Worm (Caenorhabditis elegans) whole organism, early embryonic: ENCODE measurements around the gene srxa-19.

Experiments used
- B0310.2 ChIP-seq: sonication (generic microtip); optimal IDR thresholded peaks from 2 replicates; lab custom pipeline; 2016; ENCODE audit warnings: mild to moderate bottlenecking, missing genetic modification characterization, missing compliant biosample characterization
- F13C5.2 ChIP-seq: sonication (generic microtip); optimal IDR thresholded peaks from 2 replicates; lab custom pipeline; 2017; ENCODE audit warnings: mild to moderate bottlenecking, missing genetic modification characterization, inconsistent platforms, missing compliant biosample characterization
- aly-1 ChIP-seq: sonication (generic microtip); optimal IDR thresholded peaks from 2 replicates; lab custom pipeline; 2016; ENCODE audit warnings: missing genetic modification characterization, missing compliant biosample characterization
- ama-1 ChIP-seq: fragments of 150-350 bp; optimal IDR thresholded peaks from 2 replicates; lab custom pipeline; 2014
- ceh-13 ChIP-seq: fragments of 200-800 bp; sonication (Bioruptor generic); optimal IDR thresholded peaks from 2 replicates; lab custom pipeline; 2018; ENCODE audit warnings: mild to moderate bottlenecking, missing genetic modification characterization, missing compliant biosample characterization
- ceh-36 ChIP-seq: sonication (generic microtip); optimal IDR thresholded peaks from 2 replicates; lab custom pipeline; 2016; ENCODE audit warnings: missing genetic modification characterization, inconsistent platforms, missing compliant biosample characterization
- ets-7 ChIP-seq: sonication (generic microtip); optimal IDR thresholded peaks from 2 replicates; lab custom pipeline; 2016; ENCODE audit warnings: missing genotype, missing genetic modification characterization, missing compliant biosample characterization
- flt-1 ChIP-seq: fragments of 200-800 bp; sonication (Bioruptor generic); IDR thresholded peaks from 2 replicates; pipeline ENCODE4 v1.3.6; 2022; ENCODE audit warnings: missing genetic modification characterization, missing compliant biosample characterization
- hmbx-1 ChIP-seq: sonication (generic microtip); optimal IDR thresholded peaks from 2 replicates; lab custom pipeline; 2016; ENCODE audit warnings: mild to moderate bottlenecking, missing genetic modification characterization, missing compliant biosample characterization
- hmg-4 ChIP-seq: fragments of 200-800 bp; sonication (Bioruptor generic); optimal IDR thresholded peaks from 2 replicates; lab custom pipeline; 2018; ENCODE audit warnings: mild to moderate bottlenecking, missing genetic modification characterization, missing compliant biosample characterization
- hnd-1 ChIP-seq: sonication (generic microtip); optimal IDR thresholded peaks from 2 replicates; lab custom pipeline; 2016; ENCODE audit warnings: missing genetic modification characterization, missing compliant biosample characterization
- pes-1 ChIP-seq: fragments of 200-800 bp; sonication (Bioruptor generic); IDR thresholded peaks from 2 replicates; pipeline ENCODE4 v1.3.6; 2022; ENCODE audit warnings: missing genetic modification reagents, missing genetic modification characterization, missing compliant biosample characterization
- scrt-1 ChIP-seq: fragments of 200-800 bp; sonication (Bioruptor generic); IDR thresholded peaks from 2 replicates; pipeline ENCODE4 v1.3.6; 2022; ENCODE audit warnings: missing genetic modification characterization, missing compliant biosample characterization
- sea-1 ChIP-seq: fragments of 200-800 bp; sonication (Bioruptor generic); conservative IDR thresholded peaks from 2 replicates; pipeline ENCODE4 v1.3.6; 2022; ENCODE audit warnings: missing genetic modification characterization, missing compliant biosample characterization
- tbx-11 ChIP-seq: fragments of 200-800 bp; sonication (Bioruptor generic); IDR thresholded peaks from 2 replicates; pipeline ENCODE4 v1.3.6; 2022; ENCODE audit warnings: missing genetic modification characterization, missing compliant biosample characterization
- tbx-37 ChIP-seq: fragments of 200-800 bp; sonication (Bioruptor generic); conservative IDR thresholded peaks from 2 replicates; pipeline ENCODE4 v1.3.6; 2022; ENCODE audit warnings: missing genetic modification reagents, missing genetic modification characterization, missing compliant biosample characterization
- tra-4 ChIP-seq: sonication (generic microtip); optimal IDR thresholded peaks from 2 replicates; lab custom pipeline; 2017; ENCODE audit warnings: missing genetic modification characterization, missing compliant biosample characterization

Gene srxa-19

DNA sequence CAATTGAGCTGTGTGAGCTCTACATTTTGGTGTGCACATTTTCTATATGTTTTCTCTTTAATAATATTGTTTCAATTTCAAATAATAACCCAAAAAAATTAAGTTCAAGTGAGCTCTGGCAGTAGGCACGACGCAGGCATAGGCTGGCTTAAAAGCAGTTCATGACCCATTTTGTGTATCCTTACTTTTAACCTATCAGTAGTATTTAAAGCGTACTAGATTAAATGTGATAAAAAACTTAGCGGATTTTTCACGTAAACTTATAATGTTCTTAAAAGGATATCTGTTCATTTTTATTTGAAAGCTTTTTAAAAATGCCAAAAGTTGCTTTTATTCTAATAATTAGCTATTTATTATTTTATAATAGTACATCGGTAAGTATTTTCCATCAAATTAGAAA, 754 bp upstream of the srxa-19 start, which contains the start of gene C08B6.6:
Gene C08B6.6, plus strand, starts transcription at position 301 of the 400 bp plus-strand sequence.
- no peak for TF ChIP-seq scrt-1 (GFP tag; lab: Robert Waterston, UW)
- TF ChIP-seq flt-1 (GFP tag; lab: Robert Waterston, UW), result no peak
- TF ChIP-seq tra-4, result no peak
- no peak for TF ChIP-seq tbx-37 (GFP tag; lab: Robert Waterston, UW)
- TF ChIP-seq tbx-11 (GFP tag; lab: Robert Waterston, UW), result no peak
- no peak for TF ChIP-seq ceh-36 (tag; lab: Kevin White, UChicago)
- no peak for TF ChIP-seq pes-1 (GFP tag; lab: Robert Waterston, UW)
- no peak for TF ChIP-seq ama-1 (lab: Kevin White, UChicago)
- no peak for TF ChIP-seq ceh-13 (GFP tag; lab: Kevin White, UChicago)
- TF ChIP-seq hmg-4 (GFP tag; lab: Kevin White, UChicago), result no peak
- TF ChIP-seq sea-1 (GFP tag; lab: Robert Waterston, UW), result no peak
- no peak for TF ChIP-seq B0310.2 (tag; lab: Kevin White, UChicago)
- no peak for TF ChIP-seq aly-1 (tag; lab: Kevin White, UChicago)
- no peak for TF ChIP-seq hnd-1 (tag; lab: Kevin White, UChicago)
- TF ChIP-seq F13C5.2, result no peak
- no peak for TF ChIP-seq hmbx-1 (tag; lab: Kevin White, UChicago)
- no peak for TF ChIP-seq ets-7 (tag; lab: Kevin White, UChicago)

DNA sequence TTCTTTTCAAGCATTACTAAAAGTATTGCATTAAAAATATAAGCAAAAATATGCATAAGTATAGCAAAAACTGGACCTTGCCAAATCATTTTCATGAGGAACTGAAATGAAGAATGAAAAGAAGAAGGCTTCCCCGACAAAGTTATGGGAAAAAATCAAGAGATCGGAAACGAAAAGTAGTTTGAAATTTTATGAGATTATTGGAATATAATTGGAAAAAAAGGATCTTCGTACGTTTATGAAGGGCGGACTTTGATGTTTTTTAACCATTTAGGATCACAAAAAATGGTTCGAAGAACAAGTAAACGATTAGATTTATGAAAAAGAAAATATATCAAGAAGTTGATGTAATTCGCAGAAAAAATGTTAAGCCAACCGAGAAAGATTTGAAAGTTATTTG, 1.7 kb downstream of the srxa-19 start, which contains the start of gene srxa-18:
Gene srxa-18, minus strand, starts transcription at position 100 of the 400 bp plus-strand sequence.
- TF ChIP-seq pes-1 (GFP tag; lab: Robert Waterston, UW), result no peak

- TF ChIP-seq tbx-37 (GFP tag; lab: Robert Waterston, UW), result no peak
- no peak for TF ChIP-seq hmbx-1 (tag; lab: Kevin White, UChicago)
- TF ChIP-seq pes-1 (GFP tag; lab: Robert Waterston, UW), result no peak
- no peak for TF ChIP-seq scrt-1 (GFP tag; lab: Robert Waterston, UW)
- TF ChIP-seq hmg-4 (GFP tag; lab: Kevin White, UChicago), result no peak
Measured at ce11 chrV:10117465-10117864, 5.1 kb downstream of the srxa-19 start, which contains the start of gene C08B6.5. Gene C08B6.5, plus strand, starts transcription at chrV:10117765.

DNA sequence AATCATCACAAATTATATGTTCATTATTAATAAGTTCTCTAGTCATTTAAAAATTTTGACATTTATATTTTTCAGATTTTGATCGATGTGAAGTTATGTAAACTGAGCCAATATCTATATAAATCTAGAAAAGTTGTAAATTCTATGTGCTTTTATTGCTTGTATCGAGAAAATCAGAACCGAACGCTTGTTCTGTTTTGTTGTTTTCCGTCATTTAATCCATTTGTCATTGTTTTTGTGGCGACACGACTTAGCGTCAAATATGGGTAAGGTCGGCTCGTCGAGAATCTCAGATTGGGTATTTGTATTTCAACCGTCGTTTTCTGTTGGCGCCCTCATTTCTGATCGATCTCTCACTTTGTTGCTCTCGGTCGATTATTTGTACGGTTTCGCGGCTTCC, 8.2 kb downstream of the srxa-19 start, which contains the start of gene cht-5:
Gene cht-5, plus strand, starts transcription at position 301 of the 400 bp plus-strand sequence.
- TF ChIP-seq F13C5.2 (no peak), B0310.2 (tag; lab: Kevin White, UChicago) (no peak), aly-1 (tag; lab: Kevin White, UChicago) (no peak), ama-1 (lab: Kevin White, UChicago) (no peak), ets-7 (tag; lab: Kevin White, UChicago) (no peak), tbx-11 (GFP tag; lab: Robert Waterston, UW) (no peak), hnd-1 (tag; lab: Kevin White, UChicago) (no peak), tra-4 (no peak), scrt-1 (GFP tag; lab: Robert Waterston, UW) (no peak), hmg-4 (GFP tag; lab: Kevin White, UChicago) (no peak), ceh-36 (tag; lab: Kevin White, UChicago) (no peak), pes-1 (GFP tag; lab: Robert Waterston, UW) (no peak), sea-1 (GFP tag; lab: Robert Waterston, UW) (no peak), flt-1 (GFP tag; lab: Robert Waterston, UW) (no peak)

ce11 chrV:10112187-10112586, 10.4 kb downstream of the srxa-19 start, which contains the start of gene C08B6.3:
Gene C08B6.3, minus strand, starts transcription at chrV:10112287.
- TF ChIP-seq pes-1 (GFP tag; lab: Robert Waterston, UW), result no peak
- TF ChIP-seq hmg-4 (GFP tag; lab: Kevin White, UChicago), result no peak

- TF ChIP-seq tbx-11 (GFP tag; lab: Robert Waterston, UW) (no peak), tbx-37 (GFP tag; lab: Robert Waterston, UW) (no peak), flt-1 (GFP tag; lab: Robert Waterston, UW) (no peak), hnd-1 (tag; lab: Kevin White, UChicago) (no peak), sea-1 (GFP tag; lab: Robert Waterston, UW) (no peak), B0310.2 (tag; lab: Kevin White, UChicago) (no peak), hmg-4 (GFP tag; lab: Kevin White, UChicago) (no peak), pes-1 (GFP tag; lab: Robert Waterston, UW) (no peak), ceh-13 (GFP tag; lab: Kevin White, UChicago) (no peak), scrt-1 (GFP tag; lab: Robert Waterston, UW) (no peak), ets-7 (tag; lab: Kevin White, UChicago) (no peak), hmbx-1 (tag; lab: Kevin White, UChicago) (no peak), aly-1 (tag; lab: Kevin White, UChicago) (no peak)
Measured at ce11 chrV:10111129-10111528, 11.4 kb downstream of the srxa-19 start.

- TF ChIP-seq tra-4, result no peak
- TF ChIP-seq sea-1 (GFP tag; lab: Robert Waterston, UW), result no peak
- TF ChIP-seq ceh-36 (tag; lab: Kevin White, UChicago), result no peak
- TF ChIP-seq B0310.2 (tag; lab: Kevin White, UChicago), result no peak
- no peak for TF ChIP-seq tbx-37 (GFP tag; lab: Robert Waterston, UW)
- no peak for TF ChIP-seq ceh-13 (GFP tag; lab: Kevin White, UChicago)
- TF ChIP-seq hmg-4 (GFP tag; lab: Kevin White, UChicago), result no peak
- TF ChIP-seq aly-1 (tag; lab: Kevin White, UChicago), result no peak
Measured at ce11 chrV:10107309-10107708, 15.3 kb downstream of the srxa-19 start, which contains the start of gene C08B6.11. Gene C08B6.11, plus strand, starts transcription at chrV:10107609.

- TF ChIP-seq ceh-13 (GFP tag; lab: Kevin White, UChicago) (no peak), ceh-36 (tag; lab: Kevin White, UChicago) (no peak), tbx-11 (GFP tag; lab: Robert Waterston, UW) (no peak)
Measured at ce11 chrV:10105412-10105811, 17.2 kb downstream of the srxa-19 start, which contains the start of gene C08B6.2. Gene C08B6.2, plus strand, starts transcription at chrV:10105712.
